Fruit fly (Drosophila melanogaster) whole organism, embryonic: ENCODE data around the gene orion.

Experiments used
- CG7928 ChIP-seq: fragments of 200-800 bp; sonication (Bioruptor generic); optimal IDR thresholded peaks from 2 replicates; lab custom pipeline; 2017; ENCODE audit warnings: missing biosample characterization, mild to moderate bottlenecking, missing genetic modification characterization
- CG8924 ChIP-seq: fragments of 200-800 bp; optimal IDR thresholded peaks from 3 replicates; lab custom pipeline; 2019; ENCODE audit warnings: missing biosample characterization, mild to moderate bottlenecking, missing genetic modification characterization, moderate library complexity
- ERR ChIP-seq: fragments of 200-800 bp; sonication (Bioruptor generic); optimal IDR thresholded peaks from 2 replicates; lab custom pipeline; 2016; ENCODE audit warnings: missing biosample characterization, missing genetic modification characterization
- Jarid2 ChIP-seq: fragments of 200-800 bp; sonication (Bioruptor generic); optimal IDR thresholded peaks from 3 replicates; lab custom pipeline; 2017; ENCODE audit warnings: mild to moderate bottlenecking, missing biosample characterization, missing genetic modification reagents, missing genetic modification characterization
- lab ChIP-seq: fragments of 200-800 bp; sonication (Bioruptor generic); optimal IDR thresholded peaks from 3 replicates; lab custom pipeline; 2017; ENCODE audit warnings: missing biosample characterization, missing genetic modification characterization, mild to moderate bottlenecking, moderate library complexity, missing genetic modification reagents
- nerfin-1 ChIP-seq: fragments of 200-800 bp; sonication (Bioruptor generic); optimal IDR thresholded peaks from 3 replicates; lab custom pipeline; 2019; ENCODE audit warnings: missing biosample characterization, mild to moderate bottlenecking, missing genetic modification characterization, moderate library complexity

DNA sequence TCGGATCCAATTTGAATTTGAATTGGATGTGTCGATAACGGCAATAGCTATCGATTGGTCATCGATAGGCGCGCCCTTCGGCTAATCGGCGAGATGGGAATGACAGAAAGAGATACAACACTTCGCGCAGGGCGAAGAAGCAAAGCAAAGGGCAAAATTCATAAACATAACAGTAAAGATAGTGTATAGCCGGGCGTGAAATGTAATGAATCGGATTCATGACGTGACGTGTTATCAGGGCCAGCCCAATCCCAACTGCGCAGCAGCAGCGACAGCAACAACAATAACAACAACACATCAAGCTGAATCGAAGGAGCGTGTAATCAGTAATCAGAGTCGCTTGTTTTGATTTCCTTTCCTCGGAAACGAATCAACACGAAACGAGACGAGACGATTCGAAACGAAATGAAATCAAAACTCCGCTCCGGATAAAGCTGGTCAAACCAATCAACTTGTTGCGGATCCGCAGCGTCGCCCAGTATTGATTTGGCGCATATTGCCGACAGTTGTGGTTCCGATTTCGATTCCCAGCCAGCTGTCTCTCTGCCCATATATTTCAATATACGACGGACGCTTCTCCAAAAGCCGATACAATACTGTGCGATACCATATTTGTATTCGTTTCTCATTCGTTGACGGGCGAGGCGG lies 34.6 kb downstream of the orion start, which contains the start of gene snz:
- TF ChIP-seq ERR (GFP tag; lab: Kevin White, UChicago): no peak
- TF ChIP-seq lab (GFP tag; lab: Kevin White, UChicago): peak; percentile 46
- TF ChIP-seq CG7928 (GFP tag; lab: Kevin White, UChicago): no peak
- TF ChIP-seq nerfin-1: no peak
- no peak for TF ChIP-seq CG8924 (tag; lab: Kevin White, UChicago)
- no peak for TF ChIP-seq Jarid2
